Worm (Caenorhabditis elegans): Measurements from ENCODE around the gene pals-16.

DNA sequence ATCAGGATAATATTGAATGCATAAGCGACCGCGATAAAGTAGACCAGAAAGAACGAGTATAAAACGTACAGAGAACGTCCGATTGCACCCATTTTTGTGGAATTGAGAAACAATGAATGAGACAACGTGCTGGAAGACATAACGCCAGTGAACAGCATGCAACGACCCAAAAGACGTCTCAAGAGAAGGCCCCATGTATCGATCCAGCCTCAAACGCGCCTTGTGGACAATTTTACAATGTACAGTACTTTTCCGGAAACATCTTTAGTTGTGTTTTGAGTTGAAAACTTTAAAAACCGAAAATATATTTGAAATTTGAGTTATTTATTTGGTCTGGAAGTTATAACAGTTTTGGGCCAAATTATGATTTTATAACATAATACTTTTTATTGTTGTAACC is 49.0 kb upstream of the pals-16 start, which contains the start of gene Y82E9BL.3:
- no peak for TF ChIP-seq pha-4 (tag; optimal IDR thresholded peaks at IDR 0.05)
- no peak for TF ChIP-seq mec-3 (tag; optimal IDR thresholded peaks at IDR 0.05; ENCODE audit: borderline replicate concordance)
- TF ChIP-seq fkh-10 (GFP tag; optimal IDR thresholded peaks at IDR 0.05), result no peak
- no peak for TF ChIP-seq pqm-1 (tag; optimal IDR thresholded peaks at IDR 0.05)
- no peak for TF ChIP-seq pax-1 (tag; optimal IDR thresholded peaks at IDR 0.05)
- TF ChIP-seq C38D4.7 (GFP tag; optimal IDR thresholded peaks at IDR 0.05), result no peak
- no peak for TF ChIP-seq tbx-2 (tag; optimal IDR thresholded peaks at IDR 0.05)
- TF ChIP-seq Y22D7AL.16 (tag; optimal IDR thresholded peaks at IDR 0.05), result no peak
- TF ChIP-seq nfya-1 (tag; optimal IDR thresholded peaks at IDR 0.05), result no peak
- no peak for TF ChIP-seq ceh-18 (tag; optimal IDR thresholded peaks at IDR 0.05)
